Worm (Caenorhabditis elegans) whole organism, mixed stage, embryonic: ENCODE results near the gene T21C9.11.

Experiments used
- elt-1 ChIP-seq: sonication (generic microtip); optimal IDR thresholded peaks from 2 replicates; lab custom pipeline; 2017; ENCODE audit warnings: missing genetic modification characterization, mild to moderate bottlenecking, missing compliant biosample characterization, antibody characterized with exemption, moderate library complexity, borderline replicate concordance; ENCODE audit not compliant: insufficient read depth
- lsy-2 ChIP-seq: fragments of 150-350 bp; optimal IDR thresholded peaks from 2 replicates; lab custom pipeline; 2014; ENCODE audit warnings: missing biosample characterization, missing genetic modification characterization
- nhr-237 ChIP-seq: fragments of 150-350 bp; optimal IDR thresholded peaks from 2 replicates; lab custom pipeline; 2014; ENCODE audit warnings: missing biosample characterization, missing genetic modification characterization
- ztf-11 ChIP-seq: fragments of 150-350 bp; optimal IDR thresholded peaks from 2 replicates; lab custom pipeline; 2014; ENCODE audit warnings: missing biosample characterization, missing genetic modification characterization

ce11 chrV:10581837-10582300 is 12.8 kb downstream of the T21C9.11 start, which contains the start of gene T21C9.6:
- TF ChIP-seq ztf-11 (tag; lab: Kevin White, UChicago) (no peak), nhr-237 (tag; lab: Kevin White, UChicago) (no peak), lsy-2 (tag; lab: Kevin White, UChicago) (no peak), elt-1 (tag; lab: Kevin White, UChicago) (no peak)
